Worm (Caenorhabditis elegans) whole organism, L4 larva: ENCODE measurements around the gene eif-2D.

Source experiments
- ZK546.5 ChIP-seq, 2 experiments: sonication (generic microtip); optimal IDR thresholded peaks; 2 replicates each; lab custom pipeline; 2017; ENCODE audit warnings: missing biosample characterization in 2 of 2, missing genetic modification characterization in 2 of 2
- dmd-9 ChIP-seq: fragments of 200-800 bp; sonication (Bioruptor generic); IDR thresholded peaks from 2 replicates; pipeline ENCODE4 v1.3.6; 2022; ENCODE audit warnings: missing genetic modification reagents, missing genetic modification characterization, missing compliant biosample characterization
- hif-1 ChIP-seq, 2 experiments: sonication (generic microtip); optimal IDR thresholded peaks; 2 replicates each; lab custom pipeline; 2016 to 2017; ENCODE audit warnings: missing compliant biosample characterization in 2 of 2, missing genetic modification characterization in 2 of 2, missing genetic modification reagents in 2 of 2, missing genotype in 2 of 2, mild to moderate bottlenecking in 1 of 2
- lin-39 ChIP-seq: fragments of 150-350 bp; optimal IDR thresholded peaks from 2 replicates; lab custom pipeline; 2014; ENCODE audit warnings: missing biosample characterization, missing genetic modification reagents, missing genetic modification characterization
- pqm-1 ChIP-seq: sonication (generic microtip); optimal IDR thresholded peaks from 2 replicates; lab custom pipeline; 2017; ENCODE audit warnings: missing biosample characterization, missing genetic modification characterization
- zag-1 ChIP-seq: fragments of 150-350 bp; optimal IDR thresholded peaks from 2 replicates; lab custom pipeline; 2014; ENCODE audit warnings: missing biosample characterization, missing genetic modification characterization

- TF ChIP-seq hif-1 (tag; optimal IDR thresholded peaks at IDR 0.05; lab: Kevin White, UChicago): no peak
- TF ChIP-seq lin-39 (tag; lab: Kevin White, UChicago): no peak
- TF ChIP-seq ZK546.5 (tag; optimal IDR thresholded peaks at IDR 0.05; lab: Kevin White, UChicago): no peak
- no peak for TF ChIP-seq pqm-1 (tag; lab: Kevin White, UChicago)
- no peak for TF ChIP-seq zag-1
- no peak for TF ChIP-seq dmd-9 (GFP tag; lab: Robert Waterston, UW)
Measured at ce11 chrII:5668830-5669229, 22.7 kb upstream of the eif-2D start, which contains the start of gene C25H3.7.
